Worm (Caenorhabditis elegans) whole organism, L3 larva: ENCODE data around the gene B0034.2.

ENCODE experiments used
- ceh-28 ChIP-seq: fragments of 150-350 bp; optimal IDR thresholded peaks from 2 replicates; lab custom pipeline; 2014; ENCODE audit warnings: missing biosample characterization, missing genetic modification reagents, missing genetic modification characterization
- skn-1 ChIP-seq: fragments of 150-350 bp; optimal IDR thresholded peaks from 2 replicates; lab custom pipeline; 2014; ENCODE audit warnings: missing biosample characterization, missing genetic modification characterization
- unc-39 ChIP-seq: sonication (generic microtip); optimal IDR thresholded peaks from 4 replicates; lab custom pipeline; 2017; ENCODE audit warnings: missing biosample characterization, missing genetic modification characterization

DNA sequence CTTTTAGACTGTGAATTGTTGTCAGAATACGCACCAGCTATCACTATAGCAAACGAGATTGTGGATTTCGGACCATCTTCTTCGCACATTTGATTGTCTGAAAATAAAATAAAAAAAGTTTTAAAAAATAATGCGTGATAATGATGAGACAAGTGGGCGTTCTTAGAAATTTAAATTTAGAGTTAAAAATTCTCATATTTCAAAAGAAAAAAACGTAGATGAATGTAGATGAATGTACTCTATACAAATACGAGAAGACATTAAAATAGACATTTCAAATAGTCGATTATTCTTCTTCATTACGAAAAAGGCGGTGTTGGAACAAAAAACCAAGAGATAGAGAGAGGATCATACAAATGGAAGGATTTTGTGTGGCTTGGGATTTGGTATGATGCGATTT, 30.7 kb upstream of the B0034.2 start, which contains the start of gene B0034.5:
- TF ChIP-seq skn-1 (tag; lab: Kevin White, UChicago) (no peak), unc-39 (no peak), ceh-28 (no peak)
